Worm (Caenorhabditis elegans): ENCODE data around the gene T04C12.1.

ce11 chrV:11061887-11062286, 2.8 kb upstream of the T04C12.1 start:
- no peak for TF ChIP-seq nhr-77 (tag; optimal IDR thresholded peaks at IDR 0.05)
- TF ChIP-seq nhr-43 (tag; optimal IDR thresholded peaks at IDR 0.05; ENCODE audit: poor library complexity, severe bottlenecking): no peak
- no peak for TF ChIP-seq ceh-9 (tag; optimal IDR thresholded peaks at IDR 0.05)
